Worm (Caenorhabditis elegans) whole organism, young adult: ENCODE results near the gene pph-4.1.

Experiments
- C06A6.2 ChIP-seq: fragments of 200-800 bp; sonication (Bioruptor generic); conservative IDR thresholded peaks from 2 replicates; pipeline ENCODE4 v1.3.6; 2022; ENCODE audit warnings: missing genetic modification characterization, missing compliant biosample characterization
- C17E4.6 ChIP-seq: fragments of 200-800 bp; sonication (Bioruptor generic); IDR thresholded peaks from 2 replicates; pipeline ENCODE4 v1.3.6; 2022; ENCODE audit warnings: missing genetic modification reagents, missing genetic modification characterization, missing compliant biosample characterization
- D2030.7 ChIP-seq: fragments of 200-800 bp; sonication (Bioruptor generic); IDR thresholded peaks from 2 replicates; pipeline ENCODE4 v1.3.6; 2022; ENCODE audit warnings: missing genetic modification reagents, missing genetic modification characterization, missing compliant biosample characterization
- F10E7.11 ChIP-seq: sonication (generic microtip); optimal IDR thresholded peaks from 2 replicates; lab custom pipeline; 2017; ENCODE audit warnings: mild to moderate bottlenecking, missing genetic modification characterization, moderate library complexity, missing compliant biosample characterization
- F33H1.4 ChIP-seq: fragments of 200-800 bp; sonication (Bioruptor generic); IDR thresholded peaks from 2 replicates; pipeline ENCODE4 v1.3.6; 2022; ENCODE audit warnings: missing genetic modification reagents, missing genetic modification characterization, missing compliant biosample characterization
- F49E8.2 ChIP-seq: sonication (generic microtip); optimal IDR thresholded peaks from 3 replicates; lab custom pipeline; 2017; ENCODE audit warnings: missing genetic modification characterization, mild to moderate bottlenecking, missing compliant biosample characterization, antibody characterized with exemption, moderate library complexity; ENCODE audit not compliant: insufficient read depth
- F55B11.4 ChIP-seq: sonication (generic microtip); optimal IDR thresholded peaks from 2 replicates; lab custom pipeline; 2016; ENCODE audit warnings: missing compliant biosample characterization, missing genetic modification characterization, borderline replicate concordance; ENCODE audit not compliant: insufficient read depth
- K11D2.4 ChIP-seq: fragments of 200-800 bp; sonication (Bioruptor generic); IDR thresholded peaks from 2 replicates; pipeline ENCODE4 v1.3.6; 2022; ENCODE audit warnings: missing genetic modification reagents, missing genetic modification characterization, missing compliant biosample characterization
- Y53G8AR.9 ChIP-seq: fragments of 200-800 bp; sonication (Bioruptor generic); conservative IDR thresholded peaks from 2 replicates; pipeline ENCODE4 v1.3.6; 2022; ENCODE audit warnings: missing genetic modification reagents, missing genetic modification characterization, missing compliant biosample characterization
- Y95B8A.8 ChIP-seq: fragments of 200-800 bp; sonication (Bioruptor generic); IDR thresholded peaks from 2 replicates; pipeline ENCODE4 v1.3.6; 2022; ENCODE audit warnings: missing genetic modification reagents, missing genetic modification characterization, missing compliant biosample characterization
- ZK185.1 ChIP-seq: sonication (generic microtip); optimal IDR thresholded peaks from 2 replicates; lab custom pipeline; 2016; ENCODE audit warnings: mild to moderate bottlenecking, missing genetic modification characterization, missing compliant biosample characterization; ENCODE audit not compliant: poor library complexity, severe bottlenecking
- aptf-2 ChIP-seq: fragments of 200-800 bp; sonication (Bioruptor generic); conservative IDR thresholded peaks from 2 replicates; pipeline ENCODE4 v1.3.6; 2022; ENCODE audit warnings: missing genetic modification reagents, missing genetic modification characterization, missing compliant biosample characterization
- atf-7 ChIP-seq: sonication (generic microtip); optimal IDR thresholded peaks from 2 replicates; lab custom pipeline; 2017; ENCODE audit warnings: mild to moderate bottlenecking, missing genetic modification characterization, missing compliant biosample characterization
- athp-1 ChIP-seq: sonication (generic microtip); optimal IDR thresholded peaks from 2 replicates; lab custom pipeline; 2017; ENCODE audit warnings: mild to moderate bottlenecking, missing genetic modification characterization, missing compliant biosample characterization
- attf-3 ChIP-seq: fragments of 200-800 bp; sonication (Bioruptor generic); conservative IDR thresholded peaks from 2 replicates; pipeline ENCODE4 v1.3.6; 2022; ENCODE audit warnings: missing genetic modification reagents, missing genetic modification characterization, missing compliant biosample characterization
- attf-5 ChIP-seq: fragments of 200-800 bp; sonication (Bioruptor generic); optimal IDR thresholded peaks from 2 replicates; lab custom pipeline; 2018; ENCODE audit warnings: mild to moderate bottlenecking, missing genetic modification characterization, missing compliant biosample characterization
- attf-6 ChIP-seq: fragments of 200-800 bp; sonication (Bioruptor generic); IDR thresholded peaks from 2 replicates; pipeline ENCODE4 v1.3.6; 2022; ENCODE audit warnings: missing genetic modification reagents, missing genetic modification characterization, missing compliant biosample characterization
- chd-7 ChIP-seq: sonication (generic microtip); optimal IDR thresholded peaks from 2 replicates; lab custom pipeline; 2016; ENCODE audit warnings: mild to moderate bottlenecking, missing genetic modification characterization, moderate library complexity, missing compliant biosample characterization
- die-1 ChIP-seq: sonication (generic microtip); optimal IDR thresholded peaks from 2 replicates; lab custom pipeline; 2016; ENCODE audit warnings: missing genotype, mild to moderate bottlenecking, missing genetic modification characterization, missing compliant biosample characterization
- dox-1 ChIP-seq: fragments of 200-800 bp; sonication (Bioruptor generic); IDR thresholded peaks from 2 replicates; pipeline ENCODE4 v1.3.6; 2022; ENCODE audit warnings: missing genetic modification reagents, missing genetic modification characterization, missing compliant biosample characterization
- dpl-1 ChIP-seq: fragments of 150-350 bp; optimal IDR thresholded peaks from 2 replicates; lab custom pipeline; 2014; ENCODE audit warnings: missing biosample characterization, missing genetic modification reagents, missing genetic modification characterization
- efl-1 ChIP-seq: fragments of 150-350 bp; optimal IDR thresholded peaks from 2 replicates; lab custom pipeline; 2014; ENCODE audit warnings: missing biosample characterization, missing genetic modification reagents, missing genetic modification characterization
- egl-18 ChIP-seq: fragments of 200-800 bp; sonication (Bioruptor generic); IDR thresholded peaks from 2 replicates; pipeline ENCODE4 v1.3.6; 2022; ENCODE audit warnings: missing genetic modification reagents, missing genetic modification characterization, missing compliant biosample characterization
- ekl-4 ChIP-seq: fragments of 200-800 bp; sonication (Bioruptor generic); IDR thresholded peaks from 2 replicates; pipeline ENCODE4 v1.3.6; 2022; ENCODE audit warnings: missing genetic modification reagents, missing genetic modification characterization, missing compliant biosample characterization
- him-1 ChIP-seq: sonication (generic microtip); optimal IDR thresholded peaks from 2 replicates; lab custom pipeline; 2016; ENCODE audit warnings: missing genotype, missing genetic modification reagents, missing genetic modification characterization, missing compliant biosample characterization
- hlh-12 ChIP-seq: sonication (generic microtip); optimal IDR thresholded peaks from 2 replicates; lab custom pipeline; 2016; ENCODE audit warnings: missing genetic modification characterization, missing compliant biosample characterization
- hmg-20 ChIP-seq: fragments of 200-800 bp; sonication (Bioruptor generic); IDR thresholded peaks from 2 replicates; pipeline ENCODE4 v1.3.6; 2022; ENCODE audit warnings: missing genetic modification reagents, missing genetic modification characterization, missing compliant biosample characterization
- lag-1 ChIP-seq: fragments of 200-800 bp; sonication (Bioruptor generic); IDR thresholded peaks from 2 replicates; pipeline ENCODE4 v1.3.6; 2022; ENCODE audit warnings: missing genetic modification reagents, missing genetic modification characterization, missing compliant biosample characterization
- lin-26 ChIP-seq: fragments of 200-800 bp; sonication (Bioruptor generic); IDR thresholded peaks from 2 replicates; pipeline ENCODE4 v1.3.6; 2022; ENCODE audit warnings: missing genetic modification reagents, missing genetic modification characterization, missing compliant biosample characterization
- lir-1 ChIP-seq: fragments of 200-800 bp; sonication (Bioruptor generic); conservative IDR thresholded peaks from 2 replicates; pipeline ENCODE4 v1.3.6; 2022; ENCODE audit warnings: missing genetic modification reagents, missing genetic modification characterization, missing compliant biosample characterization
- lsl-1 ChIP-seq: fragments of 200-800 bp; sonication (Bioruptor generic); optimal IDR thresholded peaks from 2 replicates; lab custom pipeline; 2018; ENCODE audit warnings: mild to moderate bottlenecking, missing genetic modification characterization, moderate library complexity, missing compliant biosample characterization
- madf-10 ChIP-seq: sonication (generic microtip); optimal IDR thresholded peaks from 2 replicates; lab custom pipeline; 2016; ENCODE audit warnings: mild to moderate bottlenecking, missing genetic modification characterization, missing compliant biosample characterization
- mes-4 ChIP-seq: sonication (generic microtip); optimal IDR thresholded peaks from 2 replicates; lab custom pipeline; 2016; ENCODE audit warnings: missing genotype, missing genetic modification characterization, missing compliant biosample characterization
- nfya-2 ChIP-seq: fragments of 200-800 bp; sonication (Bioruptor generic); IDR thresholded peaks from 2 replicates; pipeline ENCODE4 v1.3.6; 2022; ENCODE audit warnings: missing genetic modification reagents, missing genetic modification characterization, missing compliant biosample characterization
- nhr-120 ChIP-seq: fragments of 200-800 bp; sonication (Bioruptor generic); IDR thresholded peaks from 2 replicates; pipeline ENCODE4 v1.3.6; 2022; ENCODE audit warnings: missing genetic modification characterization, missing compliant biosample characterization
- nhr-80 ChIP-seq: sonication (generic microtip); optimal IDR thresholded peaks from 2 replicates; lab custom pipeline; 2016; ENCODE audit warnings: missing genetic modification characterization, missing compliant biosample characterization
- nhr-90 ChIP-seq: sonication (generic microtip); optimal IDR thresholded peaks from 2 replicates; lab custom pipeline; 2016; ENCODE audit warnings: missing genotype, mild to moderate bottlenecking, missing genetic modification characterization, missing compliant biosample characterization
- pbrm-1 ChIP-seq: fragments of 200-800 bp; sonication (Bioruptor generic); IDR thresholded peaks from 2 replicates; pipeline ENCODE4 v1.3.6; 2022; ENCODE audit warnings: missing genetic modification reagents, missing genetic modification characterization, missing compliant biosample characterization
- sea-2 ChIP-seq: fragments of 200-800 bp; sonication (Bioruptor generic); IDR thresholded peaks from 2 replicates; pipeline ENCODE4 v1.3.6; 2022; ENCODE audit warnings: missing genetic modification characterization, missing compliant biosample characterization
- snpc-1.1 ChIP-seq: sonication (generic microtip); optimal IDR thresholded peaks from 2 replicates; lab custom pipeline; 2017; ENCODE audit warnings: missing genetic modification characterization, mild to moderate bottlenecking, missing compliant biosample characterization, antibody characterized with exemption, moderate library complexity, missing genotype, missing genetic modification reagents; ENCODE audit not compliant: insufficient read depth
- snpc-1.3 ChIP-seq: sonication (generic microtip); optimal IDR thresholded peaks from 2 replicates; lab custom pipeline; 2017; ENCODE audit warnings: missing genetic modification characterization, mild to moderate bottlenecking, missing compliant biosample characterization, antibody characterized with exemption, moderate library complexity, missing genotype, missing genetic modification reagents; ENCODE audit not compliant: insufficient read depth
- snpc-3.4 ChIP-seq: sonication (generic microtip); optimal IDR thresholded peaks from 2 replicates; lab custom pipeline; 2017; ENCODE audit warnings: missing genetic modification characterization, mild to moderate bottlenecking, missing compliant biosample characterization, antibody characterized with exemption, moderate library complexity, missing genotype, missing genetic modification reagents
- unc-130 ChIP-seq: sonication (generic microtip); optimal IDR thresholded peaks from 2 replicates; lab custom pipeline; 2016; ENCODE audit warnings: missing genetic modification reagents, missing genetic modification characterization, missing compliant biosample characterization
- unc-62 ChIP-seq: fragments of 150-350 bp; optimal IDR thresholded peaks from 2 replicates; lab custom pipeline; 2014; ENCODE audit warnings: missing biosample characterization, missing genetic modification reagents, missing genetic modification characterization
- xnd-1 ChIP-seq: sonication (generic microtip); optimal IDR thresholded peaks from 2 replicates; lab custom pipeline; 2016; ENCODE audit warnings: missing genotype, missing genetic modification reagents, missing genetic modification characterization, missing compliant biosample characterization
- ztf-25 ChIP-seq: fragments of 200-800 bp; sonication (Bioruptor generic); IDR thresholded peaks from 2 replicates; pipeline ENCODE4 v1.3.6; 2022; ENCODE audit warnings: missing genetic modification reagents, missing genetic modification characterization, missing compliant biosample characterization
- ztf-26 ChIP-seq: sonication (generic microtip); optimal IDR thresholded peaks from 2 replicates; lab custom pipeline; 2017; ENCODE audit warnings: missing genetic modification characterization, missing compliant biosample characterization
- ztf-28 ChIP-seq: fragments of 200-800 bp; sonication (Bioruptor generic); IDR thresholded peaks from 2 replicates; pipeline ENCODE4 v1.3.6; 2022; ENCODE audit warnings: missing genetic modification reagents, missing genetic modification characterization, missing compliant biosample characterization
- ztf-3 ChIP-seq: fragments of 200-800 bp; sonication (Bioruptor generic); optimal IDR thresholded peaks from 2 replicates; lab custom pipeline; 2018; ENCODE audit warnings: mild to moderate bottlenecking, missing genetic modification characterization, missing compliant biosample characterization

The pph-4.1 gene

DNA sequence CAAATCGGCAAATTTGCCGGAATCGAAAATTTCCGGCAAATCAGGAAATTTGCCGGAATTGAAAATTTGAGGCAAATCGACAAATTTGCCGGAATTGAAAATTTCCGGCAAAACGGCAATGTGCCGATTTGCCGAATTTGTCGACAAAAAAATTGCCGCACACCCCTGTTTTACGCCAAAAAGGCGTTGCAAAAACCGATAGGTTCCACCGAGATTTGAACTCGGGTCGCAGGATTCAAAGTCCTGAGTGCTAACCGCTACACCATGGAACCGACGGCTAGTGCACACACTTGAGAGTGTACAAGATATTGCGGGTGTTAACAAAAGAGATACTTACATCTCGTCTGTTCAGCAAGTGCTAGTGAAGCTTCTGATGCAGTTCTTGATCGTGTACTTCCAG is 48.6 kb upstream of the pph-4.1 start (continued):
- TF ChIP-seq unc-130 (no peak), attf-6 (GFP tag; lab: Robert Waterston, UW) (no peak), nhr-90 (tag; lab: Kevin White, UChicago) (peak; percentile 49), F33H1.4 (GFP tag; lab: Robert Waterston, UW) (no peak), hmg-20 (GFP tag; lab: Robert Waterston, UW) (peak; percentile 50; the same call in 1 of the 2 replicates), dpl-1 (GFP tag; lab: Kevin White, UChicago) (no peak), ztf-28 (GFP tag; lab: Robert Waterston, UW) (no peak), chd-7 (tag; lab: Kevin White, UChicago) (peak; percentile 55), C06A6.2 (GFP tag; lab: Robert Waterston, UW) (0 out of 2 replicates have a peak, but pooled peaks have one; percentile 18), F55B11.4 (no peak), ztf-3 (GFP tag; lab: Kevin White, UChicago) (no peak), lag-1 (GFP tag; lab: Robert Waterston, UW) (no peak), nfya-2 (GFP tag; lab: Robert Waterston, UW) (no peak), xnd-1 (tag; lab: Kevin White, UChicago) (no peak), efl-1 (GFP tag; lab: Kevin White, UChicago) (no peak), nhr-120 (GFP tag; lab: Robert Waterston, UW) (no peak), lir-1 (GFP tag; lab: Robert Waterston, UW) (no peak), ekl-4 (GFP tag; lab: Robert Waterston, UW) (no peak), Y95B8A.8 (no peak), sea-2 (GFP tag; lab: Robert Waterston, UW) (no peak), aptf-2 (GFP tag; lab: Robert Waterston, UW) (no peak), C17E4.6 (0 out of 2 replicates have a peak, but pooled peaks have one; percentile 25), athp-1 (no peak), nhr-80 (tag; lab: Kevin White, UChicago) (no peak), lin-26 (GFP tag; lab: Robert Waterston, UW) (peak; percentile 87), F49E8.2 (tag; lab: Kevin White, UChicago) (no peak), Y53G8AR.9 (GFP tag; lab: Robert Waterston, UW) (no peak), dox-1 (peak; percentile 54), lsl-1 (GFP tag; lab: Kevin White, UChicago) (peak; percentile 41), D2030.7 (GFP tag; lab: Robert Waterston, UW) (no peak), ztf-25 (GFP tag; lab: Robert Waterston, UW) (no peak), atf-7 (tag; lab: Kevin White, UChicago) (no peak), attf-3 (GFP tag; lab: Robert Waterston, UW) (0 out of 2 replicates have a peak, but pooled peaks have one; percentile 9), ZK185.1 (tag; lab: Kevin White, UChicago) (no peak), die-1 (tag; lab: Kevin White, UChicago) (peak; percentile 70), unc-62 (GFP tag; lab: Kevin White, UChicago) (no peak), snpc-1.1 (tag; lab: Kevin White, UChicago) (no peak), snpc-1.3 (tag; lab: Kevin White, UChicago) (no peak), attf-5 (GFP tag; lab: Kevin White, UChicago) (no peak), K11D2.4 (GFP tag; lab: Robert Waterston, UW) (no peak), hlh-12 (tag; lab: Kevin White, UChicago) (no peak), madf-10 (no peak), pbrm-1 (GFP tag; lab: Robert Waterston, UW) (no peak), mes-4 (tag; lab: Kevin White, UChicago) (peak; percentile 5), F10E7.11 (tag; lab: Kevin White, UChicago) (no peak), him-1 (peak; percentile 15), egl-18 (GFP tag; lab: Robert Waterston, UW) (no peak), ztf-26 (tag; lab: Kevin White, UChicago) (peak; percentile 10), snpc-3.4 (tag; lab: Kevin White, UChicago) (no peak)
